Fruit fly (Drosophila melanogaster) whole organism, embryonic: ENCODE data around the gene CG6959.

Source experiments
- Bdp1 ChIP-seq: fragments of 200-800 bp; sonication (Bioruptor generic); optimal IDR thresholded peaks from 3 replicates; lab custom pipeline; 2016; ENCODE audit warnings: missing biosample characterization, missing genetic modification characterization
- CG11723 ChIP-seq: fragments of 200-800 bp; sonication (Bioruptor generic); optimal IDR thresholded peaks from 2 replicates; lab custom pipeline; 2017; ENCODE audit warnings: missing biosample characterization, mild to moderate bottlenecking, missing genetic modification characterization
- CG12299 ChIP-seq: fragments of 200-800 bp; sonication (Bioruptor generic); optimal IDR thresholded peaks from 2 replicates; lab custom pipeline; 2018; ENCODE audit warnings: missing biosample characterization, mild to moderate bottlenecking, missing genetic modification characterization
- CG12942 ChIP-seq: fragments of 200-800 bp; sonication (Bioruptor generic); optimal IDR thresholded peaks from 3 replicates; lab custom pipeline; 2016; ENCODE audit warnings: missing biosample characterization, missing genetic modification characterization
- CG13624 ChIP-seq: fragments of 200-800 bp; sonication (Bioruptor generic); optimal IDR thresholded peaks from 2 replicates; lab custom pipeline; 2016; ENCODE audit warnings: missing biosample characterization, missing genetic modification characterization
- CG13775 ChIP-seq: fragments of 200-800 bp; sonication (Bioruptor generic); optimal IDR thresholded peaks from 3 replicates; lab custom pipeline; 2017; ENCODE audit warnings: missing biosample characterization, mild to moderate bottlenecking, missing genetic modification characterization
- CG15696 ChIP-seq: fragments of 200-800 bp; sonication (Bioruptor generic); optimal IDR thresholded peaks from 2 replicates; lab custom pipeline; 2019; ENCODE audit warnings: missing biosample characterization, mild to moderate bottlenecking, missing genetic modification characterization, moderate library complexity
- CG16813 ChIP-seq: fragments of 200-800 bp; sonication (Bioruptor generic); IDR thresholded peaks from 3 replicates; pipeline ENCODE4 v1.3.6; 2022; ENCODE audit warnings: missing biosample characterization, missing genetic modification characterization; ENCODE audit not compliant: partially characterized antibody
- CG17385 ChIP-seq: fragments of 200-800 bp; sonication (Bioruptor generic); optimal IDR thresholded peaks from 3 replicates; lab custom pipeline; 2018; ENCODE audit warnings: missing biosample characterization, mild to moderate bottlenecking, missing genetic modification characterization
- CG2116 ChIP-seq: fragments of 200-800 bp; sonication (Bioruptor generic); optimal IDR thresholded peaks from 3 replicates; lab custom pipeline; 2018; ENCODE audit warnings: missing biosample characterization, mild to moderate bottlenecking, missing genetic modification characterization
- CG2199 ChIP-seq: fragments of 200-800 bp; sonication (Bioruptor generic); IDR thresholded peaks from 3 replicates; pipeline ENCODE4 v1.3.6; 2022; ENCODE audit warnings: missing biosample characterization, missing genetic modification characterization
- CG2875 ChIP-seq: fragments of 200-800 bp; sonication (Bioruptor generic); optimal IDR thresholded peaks from 2 replicates; lab custom pipeline; 2017; ENCODE audit warnings: missing biosample characterization, mild to moderate bottlenecking, missing genetic modification characterization, missing genetic modification reagents
- CG30431 ChIP-seq: fragments of 200-800 bp; sonication (Bioruptor generic); optimal IDR thresholded peaks from 2 replicates; lab custom pipeline; 2017; ENCODE audit warnings: missing biosample characterization, missing genetic modification characterization
- CG31224 ChIP-seq: fragments of 200-800 bp; sonication (Bioruptor generic); IDR thresholded peaks from 2 replicates; pipeline ENCODE4 v1.3.6; 2022; ENCODE audit warnings: missing biosample characterization, missing genetic modification characterization
- CG32532 ChIP-seq: fragments of 200-800 bp; sonication (Bioruptor generic); IDR thresholded peaks from 2 replicates; pipeline ENCODE4 v1.3.6; 2022; ENCODE audit warnings: missing biosample characterization, missing genetic modification characterization
- CG3726 ChIP-seq: fragments of 200-800 bp; sonication (Bioruptor generic); IDR thresholded peaks from 3 replicates; pipeline ENCODE4, ENCODE4 v1.3.6; 2022; ENCODE audit warnings: missing biosample characterization, missing genetic modification characterization
- CG3995 ChIP-seq: fragments of 200-800 bp; sonication (Bioruptor generic); optimal IDR thresholded peaks from 3 replicates; lab custom pipeline; 2016; ENCODE audit warnings: missing biosample characterization, missing genetic modification characterization
- CG4328 ChIP-seq: fragments of 200-800 bp; sonication (Bioruptor generic); optimal IDR thresholded peaks from 3 replicates; lab custom pipeline; 2017; ENCODE audit warnings: missing biosample characterization, missing genetic modification reagents, missing genetic modification characterization
- CG4617 ChIP-seq: fragments of 200-800 bp; sonication (Bioruptor generic); optimal IDR thresholded peaks from 3 replicates; lab custom pipeline; 2016; ENCODE audit warnings: missing biosample characterization, missing genetic modification characterization, borderline replicate concordance
- CG6254 ChIP-seq: fragments of 200-800 bp; sonication (Bioruptor generic); optimal IDR thresholded peaks from 3 replicates; lab custom pipeline; 2017; ENCODE audit warnings: mild to moderate bottlenecking, missing biosample characterization, missing genetic modification reagents, missing genetic modification characterization
- CG6765 ChIP-seq: fragments of 200-800 bp; sonication (Bioruptor generic); optimal IDR thresholded peaks from 3 replicates; lab custom pipeline; 2017; ENCODE audit warnings: missing biosample characterization, mild to moderate bottlenecking, missing genetic modification characterization
- CoRest ChIP-seq: fragments of 200-800 bp; sonication (Bioruptor generic); optimal IDR thresholded peaks from 3 replicates; lab custom pipeline; 2018; ENCODE audit warnings: missing biosample characterization, mild to moderate bottlenecking, missing genetic modification characterization, moderate library complexity
- CrebB ChIP-seq: fragments of 200-800 bp; sonication (Bioruptor generic); optimal IDR thresholded peaks from 3 replicates; lab custom pipeline; 2018; ENCODE audit warnings: missing biosample characterization, mild to moderate bottlenecking, missing genetic modification characterization
- Dip3 ChIP-seq: fragments of 200-800 bp; sonication (Bioruptor generic); optimal IDR thresholded peaks from 3 replicates; lab custom pipeline; 2016; ENCODE audit warnings: missing biosample characterization, missing genetic modification characterization
- Dp ChIP-seq: fragments of 200-800 bp; sonication (Bioruptor generic); optimal IDR thresholded peaks from 2 replicates; lab custom pipeline; 2018; ENCODE audit warnings: missing biosample characterization, mild to moderate bottlenecking, missing genetic modification characterization, moderate library complexity
- E2f1 ChIP-seq: fragments of 200-800 bp; sonication (Bioruptor generic); IDR thresholded peaks from 2 replicates; pipeline ENCODE4 v1.3.6; 2022; ENCODE audit warnings: missing biosample characterization, missing genetic modification characterization
- H15 ChIP-seq: fragments of 200-800 bp; sonication (Bioruptor generic); IDR thresholded peaks from 3 replicates; pipeline ENCODE4 v1.3.6; 2022; ENCODE audit warnings: missing biosample characterization, missing genetic modification characterization
- Lim3 ChIP-seq: fragments of 200-800 bp; sonication (Bioruptor generic); IDR thresholded peaks from 2 replicates; pipeline ENCODE4 v1.3.6; 2022; ENCODE audit warnings: missing biosample characterization, missing genetic modification characterization
- NFAT ChIP-seq: fragments of 200-800 bp; sonication (Bioruptor generic); IDR thresholded peaks from 2 replicates; pipeline ENCODE4 v1.3.6; 2022; ENCODE audit warnings: missing biosample characterization, missing genetic modification characterization
- Poxn ChIP-seq: fragments of 200-800 bp; sonication (Bioruptor generic); IDR thresholded peaks from 2 replicates; pipeline ENCODE4 v1.3.6; 2022; ENCODE audit warnings: missing biosample characterization, missing genetic modification characterization
- Scr ChIP-seq: fragments of 200-800 bp; sonication (Bioruptor generic); IDR thresholded peaks from 2 replicates; pipeline ENCODE4 v1.3.6; 2022; ENCODE audit warnings: missing biosample characterization, missing genetic modification characterization; ENCODE audit not compliant: partially characterized antibody
- Side ChIP-seq: fragments of 200-800 bp; sonication (Bioruptor generic); optimal IDR thresholded peaks from 2 replicates; lab custom pipeline; 2016; ENCODE audit warnings: missing biosample characterization, missing genetic modification characterization
- Sry-δ ChIP-seq: fragments of 200-800 bp; sonication (Bioruptor generic); optimal IDR thresholded peaks from 2 replicates; lab custom pipeline; 2016; ENCODE audit warnings: missing biosample characterization, missing genetic modification characterization
- Vsx1 ChIP-seq: fragments of 200-800 bp; sonication (Bioruptor generic); optimal IDR thresholded peaks from 2 replicates; lab custom pipeline; 2017; ENCODE audit warnings: missing biosample characterization, mild to moderate bottlenecking, missing genetic modification characterization, missing genetic modification reagents
- br ChIP-seq: fragments of >200 bp; optimal IDR thresholded peaks from 2 replicates; lab custom pipeline; 2017
- bsh ChIP-seq, 2 experiments: fragments of 200-800 bp; sonication (Bioruptor generic); optimal IDR thresholded peaks; 2 replicates each; lab custom pipeline; 2017 to 2018; ENCODE audit warnings: mild to moderate bottlenecking in 2 of 2, missing biosample characterization in 2 of 2, missing genetic modification characterization in 2 of 2, moderate library complexity in 1 of 2
- cwo ChIP-seq: fragments of 200-800 bp; sonication (Bioruptor generic); optimal IDR thresholded peaks from 3 replicates; lab custom pipeline; 2017; ENCODE audit warnings: missing biosample characterization, missing genetic modification characterization, mild to moderate bottlenecking, moderate library complexity, missing genetic modification reagents
- dati ChIP-seq: fragments of 200-800 bp; sonication (Bioruptor generic); IDR thresholded peaks from 2 replicates; pipeline ENCODE4 v1.3.6; 2022; ENCODE audit warnings: missing biosample characterization, missing genetic modification characterization
- dm ChIP-seq: fragments of 200-800 bp; sonication (Bioruptor generic); optimal IDR thresholded peaks from 3 replicates; lab custom pipeline; 2016; ENCODE audit warnings: missing biosample characterization, missing genetic modification characterization
- fd64A ChIP-seq: fragments of 200-800 bp; sonication (Bioruptor generic); optimal IDR thresholded peaks from 3 replicates; lab custom pipeline; 2018; ENCODE audit warnings: missing biosample characterization, mild to moderate bottlenecking, missing genetic modification characterization
- ftz-f1 ChIP-seq: fragments of 200-800 bp; sonication (Bioruptor generic); optimal IDR thresholded peaks from 2 replicates; lab custom pipeline; 2016; ENCODE audit warnings: missing biosample characterization, missing genetic modification characterization
- grau ChIP-seq: fragments of 200-800 bp; optimal IDR thresholded peaks from 3 replicates; lab custom pipeline; 2019; ENCODE audit warnings: missing biosample characterization, mild to moderate bottlenecking, missing genetic modification characterization, moderate library complexity
- gt ChIP-seq: fragments of 200-800 bp; sonication (Bioruptor generic); IDR thresholded peaks from 2 replicates; pipeline ENCODE4 v1.3.6; 2022; ENCODE audit warnings: missing biosample characterization, missing genetic modification characterization
- ham ChIP-seq: fragments of 200-800 bp; sonication (Bioruptor generic); IDR thresholded peaks from 2 replicates; pipeline ENCODE4 v1.3.6; 2022; ENCODE audit warnings: missing biosample characterization, missing genetic modification characterization
- hkb ChIP-seq, 2 experiments: fragments of 200-800 bp in 1 of 2; fragments of >200 bp in 1 of 2; sonication (Bioruptor generic) in 1 of 2; IDR thresholded peaks in 1 of 2; optimal IDR thresholded peaks in 1 of 2; 2 replicates each; pipeline versions ENCODE4 v1.3.6 to Lab custom; 2017 to 2022; ENCODE audit warnings: missing biosample characterization in 1 of 2, missing genetic modification characterization in 1 of 2
- hth ChIP-seq: fragments of >200 bp; optimal IDR thresholded peaks from 2 replicates; lab custom pipeline; 2017; ENCODE audit warnings: inconsistent platforms
- jing ChIP-seq: fragments of 200-800 bp; sonication (Bioruptor generic); optimal IDR thresholded peaks from 2 replicates; lab custom pipeline; 2018; ENCODE audit warnings: missing biosample characterization, mild to moderate bottlenecking, missing genetic modification characterization
- mam ChIP-seq: fragments of 200-800 bp; sonication (Bioruptor generic); optimal IDR thresholded peaks from 3 replicates; lab custom pipeline; 2016; ENCODE audit warnings: missing biosample characterization, missing genetic modification characterization
- ro ChIP-seq: fragments of 200-800 bp; sonication (Bioruptor generic); IDR thresholded peaks from 2 replicates; pipeline ENCODE4 v1.3.6; 2022; ENCODE audit warnings: missing biosample characterization, missing genetic modification characterization
- sd ChIP-seq: fragments of 200-800 bp; sonication (Bioruptor generic); optimal IDR thresholded peaks from 3 replicates; lab custom pipeline; 2018; ENCODE audit warnings: missing biosample characterization, mild to moderate bottlenecking, missing genetic modification characterization, moderate library complexity
- tin ChIP-seq: fragments of 200-800 bp; sonication (Bioruptor generic); optimal IDR thresholded peaks from 3 replicates; lab custom pipeline; 2016; ENCODE audit warnings: missing biosample characterization, missing genetic modification characterization

CG6959 gene

DNA sequence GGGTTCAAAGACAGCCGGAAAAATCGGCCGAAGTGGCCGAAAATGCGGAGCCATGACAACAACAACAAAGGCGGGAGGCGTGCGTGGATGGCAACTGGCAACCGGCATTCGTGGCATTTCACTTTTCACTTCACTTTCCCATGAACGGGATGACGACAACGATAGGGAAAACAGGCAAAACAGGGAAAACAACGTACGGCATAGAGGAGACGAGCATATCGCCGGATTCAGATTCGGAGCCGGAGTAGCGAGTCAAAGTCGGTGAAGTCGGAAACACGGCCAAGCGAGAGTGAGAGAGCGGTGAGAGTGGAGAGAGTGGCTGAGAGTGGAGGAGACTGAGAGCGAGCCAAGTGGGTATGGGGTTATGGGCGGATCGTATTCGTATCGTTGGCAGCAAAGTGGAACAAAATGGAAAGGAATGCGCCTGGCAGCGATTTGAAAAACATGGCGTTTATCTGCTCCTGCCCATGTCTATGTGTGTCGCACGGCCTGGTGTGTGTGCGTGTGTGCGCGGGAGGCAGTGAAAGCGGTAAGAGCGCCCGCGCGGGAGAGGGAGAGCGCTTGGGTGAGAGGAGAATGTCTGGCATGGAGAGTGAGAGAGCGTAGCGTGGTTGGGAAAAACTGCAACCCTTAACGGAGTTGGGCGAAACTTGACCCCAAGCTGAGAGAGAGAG lies 95.8 kb downstream of the CG6959 start (continued):
- 0 out of 2 replicates have a peak, but pooled peaks have one; percentile 28 for TF ChIP-seq CG32532 (GFP tag; lab: Robert Waterston, UW)
- TF ChIP-seq ftz-f1 (GFP tag; lab: Kevin White, UChicago): no peak
- no peak for TF ChIP-seq Scr
- TF ChIP-seq tin (GFP tag; lab: Kevin White, UChicago): no peak
- TF ChIP-seq CG30431 (GFP tag; lab: Kevin White, UChicago): no peak
- no peak for TF ChIP-seq CG13624 (GFP tag; lab: Kevin White, UChicago)
- TF ChIP-seq dm (GFP tag; lab: Kevin White, UChicago): no peak
- no peak for TF ChIP-seq hkb (optimal IDR thresholded peaks at IDR 0.05; lab: Kevin White, UChicago)
- TF ChIP-seq hkb (GFP tag; IDR thresholded peaks at IDR 0.05; lab: Robert Waterston, UW): no peak
- no peak for TF ChIP-seq hth (lab: Kevin White, UChicago)
- no peak for TF ChIP-seq Lim3
- TF ChIP-seq CG2875 (GFP tag; lab: Kevin White, UChicago): no peak
- no peak for TF ChIP-seq Dp (GFP tag; lab: Kevin White, UChicago)
- TF ChIP-seq br (lab: Kevin White, UChicago): no peak
- TF ChIP-seq CoRest (tag; lab: Kevin White, UChicago): no peak
- TF ChIP-seq mam (GFP tag; lab: Kevin White, UChicago): no peak
- no peak for TF ChIP-seq jing (GFP tag; lab: Kevin White, UChicago)
- TF ChIP-seq CG6765 (GFP tag; lab: Kevin White, UChicago): no peak
- TF ChIP-seq Side (GFP tag; lab: Kevin White, UChicago): no peak
- TF ChIP-seq CG3726 (GFP tag; lab: Robert Waterston, UW): no peak
- TF ChIP-seq Sry-δ (GFP tag; lab: Kevin White, UChicago): no peak
- peak; percentile 2 for TF ChIP-seq CG12299 (tag; lab: Kevin White, UChicago)
- TF ChIP-seq Vsx1 (GFP tag; lab: Kevin White, UChicago): no peak
- TF ChIP-seq CG3995 (GFP tag; lab: Kevin White, UChicago): no peak
- TF ChIP-seq cwo (GFP tag; lab: Kevin White, UChicago): no peak
- TF ChIP-seq E2f1 (GFP tag; lab: Robert Waterston, UW): no peak
- no peak for TF ChIP-seq CG6254 (GFP tag; lab: Kevin White, UChicago)
- TF ChIP-seq ham (GFP tag; lab: Robert Waterston, UW): no peak
- TF ChIP-seq fd64A (GFP tag; lab: Kevin White, UChicago): no peak
- TF ChIP-seq gt (GFP tag; lab: Robert Waterston, UW): no peak
- TF ChIP-seq Bdp1 (GFP tag; lab: Kevin White, UChicago): no peak
- no peak for TF ChIP-seq CG15696 (tag; lab: Kevin White, UChicago)
- TF ChIP-seq sd (tag; lab: Kevin White, UChicago): no peak
- no peak for TF ChIP-seq H15 (GFP tag; lab: Robert Waterston, UW)
- no peak for TF ChIP-seq CG4328 (GFP tag; lab: Kevin White, UChicago)
- no peak for TF ChIP-seq CG4617
- TF ChIP-seq Poxn: no peak
- TF ChIP-seq CG12942 (GFP tag; lab: Kevin White, UChicago): no peak
- no peak for TF ChIP-seq NFAT
- TF ChIP-seq grau (tag; lab: Kevin White, UChicago): no peak
- TF ChIP-seq CG2199: peak; percentile 94
- TF ChIP-seq CG16813 (GFP tag; lab: Robert Waterston, UW): peak; percentile 36; the same call in 1 of the 3 replicates
- TF ChIP-seq ro (GFP tag; lab: Robert Waterston, UW): no peak
- TF ChIP-seq bsh (GFP tag; optimal IDR thresholded peaks at IDR 0.05; lab: Kevin White, UChicago): peak in 1 of 2 experiments; percentile 13
- TF ChIP-seq dati (GFP tag; lab: Robert Waterston, UW): no peak
- TF ChIP-seq CG11723 (GFP tag; lab: Kevin White, UChicago): no peak
- no peak for TF ChIP-seq CG13775 (GFP tag; lab: Kevin White, UChicago)
- no peak for TF ChIP-seq CG31224
- no peak for TF ChIP-seq CG17385
- no peak for TF ChIP-seq CG2116 (GFP tag; lab: Kevin White, UChicago)
- TF ChIP-seq Dip3: no peak
- no peak for TF ChIP-seq CrebB
